Worm (Caenorhabditis elegans) whole organism, L1 larva: Measurements from ENCODE around the gene C13G3.12.

Experiments
- C04F5.9 ChIP-seq: sonication (generic microtip); optimal IDR thresholded peaks from 2 replicates; lab custom pipeline; 2016; ENCODE audit warnings: missing genetic modification characterization, missing compliant biosample characterization
- F16B12.6 ChIP-seq: fragments of 150-350 bp; optimal IDR thresholded peaks from 2 replicates; lab custom pipeline; 2014; ENCODE audit warnings: missing biosample characterization, missing genetic modification characterization
- aha-1 ChIP-seq: fragments of 150-350 bp; optimal IDR thresholded peaks from 2 replicates; lab custom pipeline; 2014; ENCODE audit warnings: missing biosample characterization, missing genetic modification characterization
- aly-2 ChIP-seq: fragments of 150-350 bp; optimal IDR thresholded peaks from 2 replicates; lab custom pipeline; 2014; ENCODE audit warnings: missing biosample characterization, missing genetic modification characterization
- ceh-63 ChIP-seq: fragments of 200-800 bp; sonication (Bioruptor generic); optimal IDR thresholded peaks from 2 replicates; lab custom pipeline; 2018; ENCODE audit warnings: mild to moderate bottlenecking, missing genetic modification characterization, missing compliant biosample characterization
- ceh-8 ChIP-seq: fragments of 200-800 bp; sonication (Bioruptor generic); optimal IDR thresholded peaks from 2 replicates; lab custom pipeline; 2018; ENCODE audit warnings: mild to moderate bottlenecking, missing genetic modification characterization, moderate library complexity, missing compliant biosample characterization
- efl-3 ChIP-seq: fragments of 200-800 bp; sonication (Bioruptor generic); optimal IDR thresholded peaks from 2 replicates; lab custom pipeline; 2018; ENCODE audit warnings: mild to moderate bottlenecking, missing genetic modification characterization, missing compliant biosample characterization
- egl-13 ChIP-seq: sonication (generic microtip); optimal IDR thresholded peaks from 2 replicates; lab custom pipeline; 2016; ENCODE audit warnings: missing genotype, missing genetic modification reagents, missing genetic modification characterization, missing compliant biosample characterization
- elt-2 ChIP-seq: sonication (generic microtip); optimal IDR thresholded peaks from 2 replicates; lab custom pipeline; 2016; ENCODE audit warnings: missing genetic modification characterization, mild to moderate bottlenecking, inconsistent platforms, missing compliant biosample characterization, missing genetic modification reagents
- ets-5 ChIP-seq: fragments of 200-800 bp; sonication (Bioruptor generic); IDR thresholded peaks from 2 replicates; pipeline ENCODE4 v1.3.6; 2022; ENCODE audit warnings: missing genetic modification characterization, missing compliant biosample characterization
- fkh-10 ChIP-seq: sonication (generic microtip); optimal IDR thresholded peaks from 2 replicates; lab custom pipeline; 2017; ENCODE audit warnings: missing biosample characterization, missing genetic modification reagents, missing genetic modification characterization
- fkh-4 ChIP-seq: sonication (generic microtip); optimal IDR thresholded peaks from 2 replicates; lab custom pipeline; 2016; ENCODE audit warnings: missing compliant biosample characterization, missing genetic modification characterization, borderline replicate concordance
- fkh-8 ChIP-seq: sonication (generic microtip); optimal IDR thresholded peaks from 2 replicates; lab custom pipeline; 2016; ENCODE audit warnings: mild to moderate bottlenecking, missing genetic modification characterization, missing compliant biosample characterization
- fos-1 ChIP-seq: fragments of 150-350 bp; optimal IDR thresholded peaks from 2 replicates; lab custom pipeline; 2014; ENCODE audit warnings: missing biosample characterization, missing genetic modification characterization
- lin-13 ChIP-seq: fragments of 150-350 bp; optimal IDR thresholded peaks from 2 replicates; lab custom pipeline; 2014; ENCODE audit warnings: missing biosample characterization, missing genetic modification reagents, missing genetic modification characterization
- lin-15B ChIP-seq: fragments of 150-350 bp; sonication (generic microtip); optimal IDR thresholded peaks from 3 replicates; lab custom pipeline; 2014; ENCODE audit warnings: missing biosample characterization, missing genetic modification characterization
- lin-35 ChIP-seq, 2 experiments: fragments of 150-350 bp; optimal IDR thresholded peaks; 2 replicates each; lab custom pipeline; 2014; ENCODE audit warnings: missing biosample characterization in 2 of 2, missing genetic modification characterization in 2 of 2, missing genetic modification reagents in 2 of 2
- mef-2 ChIP-seq: fragments of 150-350 bp; optimal IDR thresholded peaks from 2 replicates; lab custom pipeline; 2014; ENCODE audit warnings: missing biosample characterization, missing genetic modification characterization
- nhr-20 ChIP-seq: sonication (generic microtip); optimal IDR thresholded peaks from 2 replicates; lab custom pipeline; 2016; ENCODE audit warnings: mild to moderate bottlenecking, missing genetic modification characterization, missing compliant biosample characterization
- nhr-28 ChIP-seq: fragments of 150-350 bp; optimal IDR thresholded peaks from 2 replicates; lab custom pipeline; 2014; ENCODE audit warnings: missing biosample characterization, missing genetic modification characterization
- nhr-47 ChIP-seq: sonication (generic microtip); optimal IDR thresholded peaks from 2 replicates; lab custom pipeline; 2016; ENCODE audit warnings: mild to moderate bottlenecking, missing genetic modification characterization, moderate library complexity, missing compliant biosample characterization
- nhr-77 ChIP-seq: fragments of 150-350 bp; optimal IDR thresholded peaks from 2 replicates; lab custom pipeline; 2014; ENCODE audit warnings: missing biosample characterization, missing genetic modification characterization
- nhr-85 ChIP-seq: sonication (generic microtip); peaks from one replicate; lab custom pipeline; 2016; ENCODE audit warnings: missing genetic modification characterization, inconsistent platforms, missing compliant biosample characterization
- pag-3 ChIP-seq: sonication (generic microtip); optimal IDR thresholded peaks from 2 replicates; lab custom pipeline; 2017; ENCODE audit warnings: missing genetic modification characterization, mild to moderate bottlenecking, missing compliant biosample characterization, antibody characterized with exemption, borderline replicate concordance; ENCODE audit not compliant: insufficient read depth
- pax-3 ChIP-seq: fragments of 200-800 bp; sonication (Bioruptor generic); optimal IDR thresholded peaks from 2 replicates; lab custom pipeline; 2018; ENCODE audit warnings: mild to moderate bottlenecking, missing genetic modification characterization, moderate library complexity, missing compliant biosample characterization
- skn-1 ChIP-seq: fragments of 150-350 bp; optimal IDR thresholded peaks from 2 replicates; lab custom pipeline; 2014; ENCODE audit warnings: missing biosample characterization, missing genetic modification characterization
- snpc-4 ChIP-seq: fragments of 150-350 bp; optimal IDR thresholded peaks from 2 replicates; lab custom pipeline; 2014; ENCODE audit warnings: missing biosample characterization, missing genetic modification characterization
- sox-4 ChIP-seq: sonication (generic microtip); optimal IDR thresholded peaks from 2 replicates; lab custom pipeline; 2016; ENCODE audit warnings: missing genetic modification characterization, missing compliant biosample characterization
- swsn-7 ChIP-seq: sonication (generic microtip); optimal IDR thresholded peaks from 2 replicates; lab custom pipeline; 2016; ENCODE audit warnings: missing genetic modification characterization, missing compliant biosample characterization
- tlp-1 ChIP-seq: fragments of 150-350 bp; optimal IDR thresholded peaks from 2 replicates; lab custom pipeline; 2014; ENCODE audit warnings: missing biosample characterization, missing genetic modification characterization
- unc-30 ChIP-seq: sonication (generic microtip); optimal IDR thresholded peaks from 2 replicates; lab custom pipeline; 2017; ENCODE audit warnings: missing biosample characterization, missing genetic modification characterization
- unc-62 ChIP-seq: fragments of 150-350 bp; optimal IDR thresholded peaks from 2 replicates; lab custom pipeline; 2014; ENCODE audit warnings: missing biosample characterization, missing genetic modification reagents, missing genetic modification characterization
- unc-86 ChIP-seq: sonication (generic microtip); optimal IDR thresholded peaks from 2 replicates; lab custom pipeline; 2016; ENCODE audit warnings: missing genetic modification characterization, missing compliant biosample characterization

Gene C13G3.12

DNA sequence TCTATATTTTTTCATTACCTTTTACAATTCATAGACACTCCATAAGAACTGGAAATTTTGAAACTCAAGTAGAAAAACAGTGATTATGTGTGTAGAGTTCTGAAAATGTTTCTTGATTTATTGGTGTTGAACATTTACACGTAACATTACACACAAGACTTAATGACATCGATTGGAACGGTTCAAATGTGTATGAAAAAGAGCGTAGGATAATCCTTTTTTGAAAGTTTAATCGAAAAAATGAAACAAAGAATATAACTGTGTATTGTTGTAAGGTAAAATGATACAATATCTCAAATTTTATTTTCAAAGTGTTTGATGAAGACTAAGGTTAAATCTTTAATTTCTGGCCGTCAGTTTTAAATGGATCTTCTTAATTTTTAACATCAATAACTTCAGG is 41.6 kb downstream of the C13G3.12 start, which contains the start of gene fig-1:
Gene fig-1 (minus strand): TSS at position 101 of the 400 bp plus-strand sequence.
- TF ChIP-seq pag-3 (no peak), skn-1 (tag; lab: Kevin White, UChicago) (no peak), unc-62 (GFP tag; lab: Kevin White, UChicago) (no peak), fos-1 (tag; lab: Kevin White, UChicago) (no peak), fkh-10 (no peak), aly-2 (tag; lab: Kevin White, UChicago) (no peak), swsn-7 (tag; lab: Kevin White, UChicago) (no peak), tlp-1 (tag; lab: Kevin White, UChicago) (no peak), pax-3 (tag; lab: Kevin White, UChicago) (no peak), efl-3 (no peak), lin-15B (tag; lab: Kevin White, UChicago) (no peak), nhr-28 (tag; lab: Kevin White, UChicago) (no peak), unc-30 (tag; lab: Kevin White, UChicago) (no peak), ceh-8 (GFP tag; lab: Kevin White, UChicago) (no peak)

DNA sequence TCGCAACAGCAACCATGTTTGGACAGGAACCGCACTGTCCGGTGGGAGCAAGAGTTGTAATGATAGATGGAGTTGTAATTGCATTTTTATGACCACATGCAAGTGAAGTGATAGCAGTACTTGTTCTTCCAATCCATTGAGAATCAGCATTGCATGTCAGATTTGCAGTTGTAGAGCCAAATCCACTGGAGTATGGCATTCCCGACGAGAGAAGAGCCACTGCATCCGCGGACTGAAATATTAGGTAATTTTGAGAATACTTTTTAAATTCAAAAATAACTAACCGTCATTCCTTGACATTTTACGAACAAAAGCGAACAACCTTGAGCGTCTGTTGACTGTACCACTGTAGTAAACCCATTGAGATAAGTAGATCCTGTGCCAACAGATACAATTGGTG is 47.6 kb downstream of the C13G3.12 start:
- TF ChIP-seq fkh-4 (tag; lab: Kevin White, UChicago) (no peak), F16B12.6 (tag; lab: Kevin White, UChicago) (no peak), nhr-77 (tag; lab: Kevin White, UChicago) (no peak), lin-35 (GFP tag; optimal IDR thresholded peaks at IDR 0.05; lab: Kevin White, UChicago) (no peak), C04F5.9 (tag; lab: Kevin White, UChicago) (no peak), ceh-63 (GFP tag; lab: Kevin White, UChicago) (no peak), sox-4 (no peak), fkh-8 (tag; lab: Kevin White, UChicago) (no peak), nhr-85 (tag; lab: Kevin White, UChicago) (no peak), fkh-10 (no peak), nhr-47 (tag; lab: Kevin White, UChicago) (no peak), egl-13 (tag; lab: Kevin White, UChicago) (no peak), ets-5 (GFP tag; lab: Robert Waterston, UW) (no peak), unc-86 (tag; lab: Kevin White, UChicago) (no peak), snpc-4 (tag; lab: Kevin White, UChicago) (no peak), mef-2 (tag; lab: Kevin White, UChicago) (no peak), lin-13 (GFP tag; lab: Kevin White, UChicago) (no peak), elt-2 (tag; lab: Kevin White, UChicago) (no peak), aha-1 (tag; lab: Kevin White, UChicago) (no peak), nhr-20 (tag; lab: Kevin White, UChicago) (no peak)
